Fruit fly (Drosophila melanogaster): ENCODE results near the gene Inx2.
A peak's percentile ranks its signal among the peaks of the same experiment; 100 is the strongest.

Gene Inx2

dm6 chrX:6982705-6983384, 15.6 kb upstream of the Inx2 start (continued):
- no peak for TF ChIP-seq CkIIα-i1 (GFP tag; IDR thresholded peaks at IDR 0.05)
- TF ChIP-seq twi (tag; optimal IDR thresholded peaks at IDR 0.05): no peak
- no peak for TF ChIP-seq CG12219 (GFP tag; optimal IDR thresholded peaks at IDR 0.05)
- TF ChIP-seq tup (GFP tag; optimal IDR thresholded peaks at IDR 0.05): no peak
- TF ChIP-seq bsh (GFP tag; optimal IDR thresholded peaks at IDR 0.05): no peak
- no peak for TF ChIP-seq ewg (GFP tag; optimal IDR thresholded peaks at IDR 0.05)
- no peak for TF ChIP-seq CG4854 (GFP tag; optimal IDR thresholded peaks at IDR 0.05)
- TF ChIP-seq CG17186 (GFP tag; optimal IDR thresholded peaks at IDR 0.05): no peak
- no peak for TF ChIP-seq CG4404 (GFP tag; IDR thresholded peaks at IDR 0.05)

DNA sequence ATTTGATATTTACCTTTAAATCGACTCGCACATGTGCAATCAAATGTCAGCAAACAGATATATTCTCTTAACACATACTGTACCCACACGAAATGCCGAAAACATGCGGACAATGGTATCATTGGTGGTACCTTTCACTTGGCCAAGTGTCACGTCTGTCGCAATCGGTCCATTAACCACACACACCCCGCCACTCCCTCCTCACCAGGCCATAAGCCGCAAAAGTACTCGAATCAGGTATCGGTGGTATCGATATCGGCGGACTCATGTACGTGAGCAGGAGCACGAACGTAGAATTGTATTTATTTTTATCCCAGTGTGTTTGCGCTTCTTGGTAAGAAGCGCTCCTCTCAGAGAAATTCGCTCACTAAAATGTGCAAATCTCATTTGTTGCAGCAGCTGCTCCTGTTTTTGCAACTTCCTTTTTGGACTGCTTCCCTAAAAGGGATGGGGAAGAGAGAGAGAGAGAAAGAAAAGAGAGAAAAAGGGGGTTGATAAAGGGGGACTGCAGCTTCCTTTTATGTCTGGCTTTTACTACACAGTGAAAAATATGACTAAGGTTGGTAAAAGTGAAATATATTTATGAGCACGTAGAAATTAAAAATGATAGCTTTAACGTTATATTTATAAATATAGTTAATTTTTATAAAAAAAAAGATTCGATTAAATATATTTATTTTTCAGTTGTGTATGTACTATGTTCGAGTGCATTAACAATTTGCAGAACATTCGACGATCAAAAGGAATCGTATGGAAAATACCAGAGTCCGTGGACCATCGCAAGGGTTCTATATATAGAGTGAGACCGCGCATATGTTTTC, 14.8 kb upstream of the Inx2 start:
- TF ChIP-seq slp2 (GFP tag; optimal IDR thresholded peaks at IDR 0.05): no peak
- TF ChIP-seq tll (GFP tag; optimal IDR thresholded peaks at IDR 0.05): no peak
- TF ChIP-seq grau (tag; optimal IDR thresholded peaks at IDR 0.05): peak; percentile 4
- TF ChIP-seq Trl (optimal IDR thresholded peaks at IDR 0.05): peak; percentile 9 to 26
- no peak for TF ChIP-seq Trl (GFP tag; optimal IDR thresholded peaks at IDR 0.05)
- TF ChIP-seq HmgD (GFP tag; optimal IDR thresholded peaks at IDR 0.05): no peak
- TF ChIP-seq PHDP (tag; optimal IDR thresholded peaks at IDR 0.05): no peak
- peak; percentile 48 for TF ChIP-seq pfk (GFP tag; optimal IDR thresholded peaks at IDR 0.05)
- no peak for TF ChIP-seq jing (GFP tag; optimal IDR thresholded peaks at IDR 0.05)
- no peak for TF ChIP-seq danr (GFP tag; IDR thresholded peaks at IDR 0.05)
- TF ChIP-seq CG12391 (tag; optimal IDR thresholded peaks at IDR 0.05): peak; percentile 17
- TF ChIP-seq CG6791 (GFP tag; IDR thresholded peaks at IDR 0.05; ENCODE audit: partially characterized antibody): no peak; the same call in 2 of the 3 replicates
- TF ChIP-seq Ada2b (GFP tag; IDR thresholded peaks at IDR 0.05): no peak
- TF ChIP-seq CG6272 (GFP tag; IDR thresholded peaks at IDR 0.05): no peak
- no peak for TF ChIP-seq Doc3 (GFP tag; IDR thresholded peaks at IDR 0.05; ENCODE audit: partially characterized antibody)
- peak; percentile 50 for TF ChIP-seq CG9727 (GFP tag; optimal IDR thresholded peaks at IDR 0.05)
- peak; percentile 44; the same call in 2 of the 3 replicates for TF ChIP-seq row (GFP tag; IDR thresholded peaks at IDR 0.05)
- no peak for TF ChIP-seq CG32772 (GFP tag; IDR thresholded peaks at IDR 0.05)
- no peak for TF ChIP-seq CG3281 (GFP tag; optimal IDR thresholded peaks at IDR 0.05)
- peak; percentile 79 for TF ChIP-seq pros (GFP tag; optimal IDR thresholded peaks at IDR 0.05)
- TF ChIP-seq cg (GFP tag; optimal IDR thresholded peaks at IDR 0.05): no peak
- no peak for TF ChIP-seq CG18599 (GFP tag; optimal IDR thresholded peaks at IDR 0.05)
- no peak for TF ChIP-seq sim (GFP tag; IDR thresholded peaks at IDR 0.05)
- TF ChIP-seq CG17328 (GFP tag; IDR thresholded peaks at IDR 0.05): peak; percentile 55; the same call in 1 of the 2 replicates
- no peak for TF ChIP-seq CG42726 (GFP tag; IDR thresholded peaks at IDR 0.05; ENCODE audit: partially characterized antibody)
- TF ChIP-seq fru (optimal IDR thresholded peaks at IDR 0.05): no peak
- no peak for TF ChIP-seq CG15269 (tag; optimal IDR thresholded peaks at IDR 0.05)
- peak; percentile 50 for TF ChIP-seq CG18262 (tag; optimal IDR thresholded peaks at IDR 0.05)
- peak; percentile 55; the same call in 1 of the 2 replicates for TF ChIP-seq crol (GFP tag; IDR thresholded peaks at IDR 0.05)
- peak; percentile 25; the same call in 1 of the 2 replicates for TF ChIP-seq Dref (GFP tag; IDR thresholded peaks at IDR 0.05)
- TF ChIP-seq tx (GFP tag; optimal IDR thresholded peaks at IDR 0.05): no peak
- TF ChIP-seq CG30403 (GFP tag; optimal IDR thresholded peaks at IDR 0.05): peak; percentile 15
- peak; percentile 27 for TF ChIP-seq Ssrp (tag; optimal IDR thresholded peaks at IDR 0.05)
- TF ChIP-seq Bteb2 (GFP tag; optimal IDR thresholded peaks at IDR 0.05): no peak
- TF ChIP-seq CG7372 (GFP tag; IDR thresholded peaks at IDR 0.05): no peak
- peak; percentile 58; the same call in 1 of the 2 replicates for TF ChIP-seq ara (GFP tag; IDR thresholded peaks at IDR 0.05)
- no peak for TF ChIP-seq CG11456 (GFP tag; IDR thresholded peaks at IDR 0.05)
- TF ChIP-seq CG31388 (GFP tag; optimal IDR thresholded peaks at IDR 0.05): no peak
